Worm (Caenorhabditis elegans) whole organism, young adult: ENCODE results near the gene F49C5.9.

ENCODE experiments used
- attf-3 ChIP-seq: fragments of 200-800 bp; sonication (Bioruptor generic); conservative IDR thresholded peaks from 2 replicates; pipeline ENCODE4 v1.3.6; 2022; ENCODE audit warnings: missing genetic modification reagents, missing genetic modification characterization, missing compliant biosample characterization
- cebp-2 ChIP-seq: fragments of 200-800 bp; sonication (Bioruptor generic); IDR thresholded peaks from 2 replicates; pipeline ENCODE4 v1.3.6; 2022; ENCODE audit warnings: missing genetic modification characterization, missing compliant biosample characterization
- efl-1 ChIP-seq: fragments of 150-350 bp; optimal IDR thresholded peaks from 2 replicates; lab custom pipeline; 2014; ENCODE audit warnings: missing biosample characterization, missing genetic modification reagents, missing genetic modification characterization
- madf-8 ChIP-seq: fragments of 200-800 bp; sonication (Bioruptor generic); conservative IDR thresholded peaks from 2 replicates; pipeline ENCODE4 v1.3.6; 2022; ENCODE audit warnings: missing genetic modification reagents, missing genetic modification characterization, missing compliant biosample characterization

ce11 chrII:12542594-12542997 is 1.8 kb downstream of the F49C5.9 start:
- TF ChIP-seq madf-8 (no peak), attf-3 (no peak), efl-1 (GFP tag; lab: Kevin White, UChicago) (peak; percentile 21), cebp-2 (GFP tag; lab: Robert Waterston, UW) (0 out of 2 replicates have a peak, but pooled peaks have one; percentile 21)
